Worm (Caenorhabditis elegans) whole organism, young adult: ENCODE data around the gene pmp-1.

Experiments
- B0035.1 ChIP-seq: sonication (generic microtip); optimal IDR thresholded peaks from 2 replicates; lab custom pipeline; 2016; ENCODE audit warnings: missing genetic modification characterization, mild to moderate bottlenecking, missing compliant biosample characterization, missing genotype, missing genetic modification reagents
- F23B12.7 ChIP-seq: sonication (generic microtip); optimal IDR thresholded peaks from 2 replicates; lab custom pipeline; 2017; ENCODE audit warnings: missing genetic modification characterization, mild to moderate bottlenecking, missing compliant biosample characterization, antibody characterized with exemption, moderate library complexity; ENCODE audit not compliant: insufficient read depth
- F57A8.1 ChIP-seq: fragments of 200-800 bp; sonication (Bioruptor generic); optimal IDR thresholded peaks from 2 replicates; lab custom pipeline; 2018; ENCODE audit warnings: mild to moderate bottlenecking, missing genetic modification characterization, moderate library complexity, missing compliant biosample characterization
- K12H6.12 ChIP-seq: fragments of 200-800 bp; sonication (Bioruptor generic); optimal IDR thresholded peaks from 2 replicates; lab custom pipeline; 2018; ENCODE audit warnings: mild to moderate bottlenecking, missing genetic modification characterization, missing compliant biosample characterization
- T26A5.8 ChIP-seq: sonication (generic microtip); optimal IDR thresholded peaks from 2 replicates; lab custom pipeline; 2016; ENCODE audit warnings: missing genetic modification characterization, missing compliant biosample characterization
- Y53G8AR.9 ChIP-seq: fragments of 200-800 bp; sonication (Bioruptor generic); conservative IDR thresholded peaks from 2 replicates; pipeline ENCODE4 v1.3.6; 2022; ENCODE audit warnings: missing genetic modification reagents, missing genetic modification characterization, missing compliant biosample characterization
- Y67H2A.10 ChIP-seq: fragments of 200-800 bp; sonication (Bioruptor generic); conservative IDR thresholded peaks from 2 replicates; pipeline ENCODE4 v1.3.6; 2022; ENCODE audit warnings: missing genetic modification reagents, missing genetic modification characterization, missing compliant biosample characterization
- Y95B8A.8 ChIP-seq: fragments of 200-800 bp; sonication (Bioruptor generic); IDR thresholded peaks from 2 replicates; pipeline ENCODE4 v1.3.6; 2022; ENCODE audit warnings: missing genetic modification reagents, missing genetic modification characterization, missing compliant biosample characterization
- atf-7 ChIP-seq: sonication (generic microtip); optimal IDR thresholded peaks from 2 replicates; lab custom pipeline; 2017; ENCODE audit warnings: mild to moderate bottlenecking, missing genetic modification characterization, missing compliant biosample characterization
- cebp-1 ChIP-seq, 2 experiments: fragments of 200-800 bp in 1 of 2; sonication (Bioruptor generic) in 1 of 2; sonication (generic microtip) in 1 of 2; IDR thresholded peaks in 1 of 2; optimal IDR thresholded peaks in 1 of 2; 2 replicates each; pipeline versions ENCODE4 v1.3.6 to Lab custom; 2017 to 2022; ENCODE audit warnings: missing compliant biosample characterization in 2 of 2, missing genetic modification characterization in 2 of 2, mild to moderate bottlenecking in 1 of 2, missing genetic modification reagents in 1 of 2, moderate library complexity in 1 of 2
- cebp-2 ChIP-seq: fragments of 200-800 bp; sonication (Bioruptor generic); IDR thresholded peaks from 2 replicates; pipeline ENCODE4 v1.3.6; 2022; ENCODE audit warnings: missing genetic modification characterization, missing compliant biosample characterization
- ceh-100 ChIP-seq: fragments of 200-800 bp; sonication (Bioruptor generic); IDR thresholded peaks from 2 replicates; pipeline ENCODE4 v1.3.6; 2022; ENCODE audit warnings: missing genetic modification reagents, missing genetic modification characterization, missing compliant biosample characterization
- ceh-27 ChIP-seq: fragments of 200-800 bp; sonication (Bioruptor generic); optimal IDR thresholded peaks from 2 replicates; lab custom pipeline; 2018; ENCODE audit warnings: mild to moderate bottlenecking, missing genetic modification characterization, moderate library complexity, missing compliant biosample characterization
- chd-7 ChIP-seq: sonication (generic microtip); optimal IDR thresholded peaks from 2 replicates; lab custom pipeline; 2016; ENCODE audit warnings: mild to moderate bottlenecking, missing genetic modification characterization, moderate library complexity, missing compliant biosample characterization
- dox-1 ChIP-seq: fragments of 200-800 bp; sonication (Bioruptor generic); IDR thresholded peaks from 2 replicates; pipeline ENCODE4 v1.3.6; 2022; ENCODE audit warnings: missing genetic modification reagents, missing genetic modification characterization, missing compliant biosample characterization
- egrh-3 ChIP-seq: fragments of 200-800 bp; sonication (Bioruptor generic); IDR thresholded peaks from 2 replicates; pipeline ENCODE4 v1.3.6; 2022; ENCODE audit warnings: missing genetic modification reagents, missing genetic modification characterization, missing compliant biosample characterization
- hmg-1.2 ChIP-seq: fragments of 200-800 bp; sonication (Bioruptor generic); IDR thresholded peaks from 2 replicates; pipeline ENCODE4 v1.3.6; 2022; ENCODE audit warnings: missing genetic modification reagents, missing genetic modification characterization, missing compliant biosample characterization
- let-526 ChIP-seq: fragments of 200-800 bp; sonication (Bioruptor generic); IDR thresholded peaks from 2 replicates; pipeline ENCODE4 v1.3.6; 2022; ENCODE audit warnings: missing genetic modification reagents, missing genetic modification characterization, missing compliant biosample characterization
- lin-35 ChIP-seq, 3 experiments: fragments of 150-350 bp in 2 of 3; sonication (generic microtip) in 1 of 3; optimal IDR thresholded peaks; 2 replicates each; lab custom pipeline; 2014 to 2018; ENCODE audit warnings: missing biosample characterization in 3 of 3, missing genetic modification characterization in 3 of 3, missing genetic modification reagents in 3 of 3
- mcd-1 ChIP-seq: fragments of 200-800 bp; sonication (Bioruptor generic); IDR thresholded peaks from 2 replicates; pipeline ENCODE4 v1.3.6; 2022; ENCODE audit warnings: missing genetic modification reagents, missing genetic modification characterization, missing compliant biosample characterization
- nfyb-1 ChIP-seq: fragments of 200-800 bp; sonication (Bioruptor generic); IDR thresholded peaks from 2 replicates; pipeline ENCODE4 v1.3.6; 2022; ENCODE audit warnings: missing genetic modification reagents, missing genetic modification characterization, missing compliant biosample characterization
- nhr-120 ChIP-seq: fragments of 200-800 bp; sonication (Bioruptor generic); IDR thresholded peaks from 2 replicates; pipeline ENCODE4 v1.3.6; 2022; ENCODE audit warnings: missing genetic modification characterization, missing compliant biosample characterization
- nhr-179 ChIP-seq: sonication (generic microtip); optimal IDR thresholded peaks from 2 replicates; lab custom pipeline; 2016; ENCODE audit warnings: mild to moderate bottlenecking, missing genetic modification characterization, missing compliant biosample characterization
- nhr-80 ChIP-seq: sonication (generic microtip); optimal IDR thresholded peaks from 2 replicates; lab custom pipeline; 2016; ENCODE audit warnings: missing genetic modification characterization, missing compliant biosample characterization
- nhr-90 ChIP-seq: sonication (generic microtip); optimal IDR thresholded peaks from 2 replicates; lab custom pipeline; 2016; ENCODE audit warnings: missing genotype, mild to moderate bottlenecking, missing genetic modification characterization, missing compliant biosample characterization
- pha-4 ChIP-seq: fragments of 150-350 bp; sonication (generic microtip); optimal IDR thresholded peaks from 2 replicates; lab custom pipeline; 2014; ENCODE audit warnings: missing biosample characterization, missing genetic modification reagents, missing genetic modification characterization
- zfh-2 ChIP-seq: fragments of 200-800 bp; sonication (Bioruptor generic); conservative IDR thresholded peaks from 2 replicates; pipeline ENCODE4 v1.3.6; 2022; ENCODE audit warnings: missing genetic modification reagents, missing genetic modification characterization, missing compliant biosample characterization

The pmp-1 gene

ce11 chrII:6838270-6838878, 45.2 kb downstream of the pmp-1 start:
- TF ChIP-seq Y53G8AR.9 (no peak), chd-7 (tag; lab: Kevin White, UChicago) (peak; percentile 9), ceh-100 (GFP tag; lab: Robert Waterston, UW) (no peak), atf-7 (no peak), Y67H2A.10 (GFP tag; lab: Robert Waterston, UW) (no peak), nhr-90 (tag; lab: Kevin White, UChicago) (no peak), let-526 (0 out of 2 replicates have a peak, but pooled peaks have one; percentile 29), F57A8.1 (GFP tag; lab: Kevin White, UChicago) (no peak)

ce11 chrII:6836762-6837566, 46.6 kb downstream of the pmp-1 start:
- TF ChIP-seq dox-1 (GFP tag; lab: Robert Waterston, UW) (0 out of 2 replicates have a peak, but pooled peaks have one; percentile 5), pha-4 (peak; percentile 14), K12H6.12 (tag; lab: Kevin White, UChicago) (no peak), cebp-1 (GFP tag; IDR thresholded peaks at IDR 0.05; lab: Robert Waterston, UW) (no peak), cebp-1 (tag; optimal IDR thresholded peaks at IDR 0.05; lab: Kevin White, UChicago) (peak; percentile 39), cebp-2 (GFP tag; lab: Robert Waterston, UW) (no peak), nhr-179 (tag; lab: Kevin White, UChicago) (no peak), nhr-80 (peak; percentile 69), nfyb-1 (no peak)

- TF ChIP-seq K12H6.12 (tag; lab: Kevin White, UChicago) = peak; percentile 19
- peak; percentile 42 for TF ChIP-seq pha-4
- TF ChIP-seq mcd-1 (GFP tag; lab: Robert Waterston, UW) = no peak
- TF ChIP-seq, all 124 proteins: peak for 2
These were observed 47.5 kb downstream of the pmp-1 start for ce11 chrII:6835972-6836595.

- TF ChIP-seq Y95B8A.8 (GFP tag; lab: Robert Waterston, UW) = no peak
- TF ChIP-seq lin-35 (GFP tag; optimal IDR thresholded peaks at IDR 0.05; lab: Kevin White, UChicago) = peak in 1 of 3 experiments; percentile 1
- no peak for TF ChIP-seq nhr-120 (GFP tag; lab: Robert Waterston, UW)
- peak; percentile 44; the same call in 1 of the 2 replicates for TF ChIP-seq hmg-1.2 (GFP tag; lab: Robert Waterston, UW)
- TF ChIP-seq F23B12.7 = no peak
- no peak for TF ChIP-seq T26A5.8 (tag; lab: Kevin White, UChicago)
- peak; percentile 34 for TF ChIP-seq ceh-27 (GFP tag; lab: Kevin White, UChicago)
- TF ChIP-seq nhr-80 = peak; percentile 8
- TF ChIP-seq chd-7 (tag; lab: Kevin White, UChicago) = no peak
- TF ChIP-seq egrh-3 (GFP tag; lab: Robert Waterston, UW) = no peak
These were observed 48.1 kb downstream of the pmp-1 start for ce11 chrII:6835500-6835899.

ce11 chrII:6834582-6835058, 48.9 kb downstream of the pmp-1 start, which contains the start of gene egl-27:
Gene egl-27 (plus strand): TSS chrII:6835008.
- TF ChIP-seq nfyb-1 = peak; percentile 35; the same call in 1 of the 2 replicates
- TF ChIP-seq zfh-2 (GFP tag; lab: Robert Waterston, UW) = peak; percentile 76
- no peak for TF ChIP-seq B0035.1
